Worm (Caenorhabditis elegans) whole organism, midembryonic: Measurements from ENCODE around the gene toca-2.

Experiments used
- T22C8.4 ChIP-seq: fragments of 200-800 bp; sonication (Bioruptor generic); IDR thresholded peaks from 2 replicates; pipeline ENCODE4 v1.3.6; 2022; ENCODE audit warnings: missing genetic modification characterization, missing compliant biosample characterization
- cog-1 ChIP-seq: sonication (generic microtip); optimal IDR thresholded peaks from 2 replicates; lab custom pipeline; 2016; ENCODE audit warnings: missing genetic modification characterization, missing compliant biosample characterization
- flt-1 ChIP-seq: fragments of 200-800 bp; sonication (Bioruptor generic); IDR thresholded peaks from 2 replicates; pipeline ENCODE4 v1.3.6; 2022; ENCODE audit warnings: missing genetic modification characterization, missing compliant biosample characterization
- med-1 ChIP-seq: sonication (generic microtip); optimal IDR thresholded peaks from 2 replicates; lab custom pipeline; 2017; ENCODE audit warnings: missing genetic modification characterization, mild to moderate bottlenecking, missing compliant biosample characterization, antibody characterized with exemption, missing genetic modification reagents; ENCODE audit not compliant: insufficient read depth
- ref-1 ChIP-seq: fragments of 200-800 bp; sonication (Bioruptor generic); conservative IDR thresholded peaks from 2 replicates; pipeline ENCODE4 v1.3.6; 2022; ENCODE audit warnings: missing genetic modification reagents, missing genetic modification characterization, missing compliant biosample characterization
- ztf-23 ChIP-seq: fragments of 200-800 bp; sonication (Bioruptor generic); IDR thresholded peaks from 2 replicates; pipeline ENCODE4 v1.3.6; 2022; ENCODE audit warnings: missing genetic modification reagents, missing genetic modification characterization, missing compliant biosample characterization

ce11 chrIII:13766704-13767323 is 11.1 kb downstream of the toca-2 start:
- no peak for TF ChIP-seq ztf-23
- no peak for TF ChIP-seq flt-1 (GFP tag; lab: Robert Waterston, UW)
- no peak for TF ChIP-seq T22C8.4 (GFP tag; lab: Robert Waterston, UW)
- no peak for TF ChIP-seq ref-1 (GFP tag; lab: Robert Waterston, UW)
- no peak for TF ChIP-seq cog-1 (tag; lab: Kevin White, UChicago)
- TF ChIP-seq med-1 = no peak
